Worm (Caenorhabditis elegans) whole organism, L2 larva: ENCODE results near the gene srx-62.

Experiments
- F13H6.1 ChIP-seq: sonication (generic microtip); optimal IDR thresholded peaks from 2 replicates; lab custom pipeline; 2016; ENCODE audit warnings: missing genetic modification characterization, missing compliant biosample characterization
- Y55F3AM.14 ChIP-seq: fragments of 200-800 bp; sonication (Bioruptor generic); optimal IDR thresholded peaks from 2 replicates; lab custom pipeline; 2018; ENCODE audit warnings: mild to moderate bottlenecking, missing genetic modification characterization, missing compliant biosample characterization
- ZK546.5 ChIP-seq: sonication (generic microtip); optimal IDR thresholded peaks from 2 replicates; lab custom pipeline; 2017; ENCODE audit warnings: missing biosample characterization, missing genetic modification characterization
- alr-1 ChIP-seq: fragments of 150-350 bp; optimal IDR thresholded peaks from 2 replicates; lab custom pipeline; 2014; ENCODE audit warnings: missing biosample characterization, missing genetic modification characterization
- aly-2 ChIP-seq: fragments of 150-350 bp; optimal IDR thresholded peaks from 2 replicates; lab custom pipeline; 2014; ENCODE audit warnings: missing biosample characterization, missing genetic modification characterization
- ama-1 ChIP-seq: fragments of 150-350 bp; optimal IDR thresholded peaks from 2 replicates; lab custom pipeline; 2018; ENCODE audit warnings: inconsistent platforms
- blmp-1 ChIP-seq: sonication (generic microtip); optimal IDR thresholded peaks from 2 replicates; lab custom pipeline; 2017; ENCODE audit warnings: missing genetic modification characterization, mild to moderate bottlenecking, missing compliant biosample characterization, antibody characterized with exemption, moderate library complexity; ENCODE audit not compliant: insufficient read depth
- ceh-16 ChIP-seq: fragments of 150-350 bp; optimal IDR thresholded peaks from 2 replicates; lab custom pipeline; 2014; ENCODE audit warnings: missing biosample characterization, missing genetic modification characterization
- ceh-82 ChIP-seq: fragments of 150-350 bp; optimal IDR thresholded peaks from 2 replicates; lab custom pipeline; 2014; ENCODE audit warnings: missing biosample characterization, missing genetic modification characterization
- crh-2 ChIP-seq: sonication (generic microtip); optimal IDR thresholded peaks from 2 replicates; lab custom pipeline; 2017; ENCODE audit warnings: missing biosample characterization, missing genetic modification characterization
- dmd-4 ChIP-seq: sonication (generic microtip); optimal IDR thresholded peaks from 2 replicates; lab custom pipeline; 2017; ENCODE audit warnings: missing biosample characterization, missing genetic modification characterization
- egl-27 ChIP-seq: sonication (generic microtip); optimal IDR thresholded peaks from 3 replicates; lab custom pipeline; 2017; ENCODE audit warnings: missing biosample characterization, missing genetic modification reagents, missing genetic modification characterization
- elt-1 ChIP-seq: fragments of 150-350 bp; optimal IDR thresholded peaks from 2 replicates; lab custom pipeline; 2014; ENCODE audit warnings: missing biosample characterization, missing genetic modification characterization
- fos-1 ChIP-seq: fragments of 150-350 bp; optimal IDR thresholded peaks from 2 replicates; lab custom pipeline; 2014; ENCODE audit warnings: missing biosample characterization, missing genetic modification characterization
- gmeb-1 ChIP-seq: fragments of 150-350 bp; optimal IDR thresholded peaks from 2 replicates; lab custom pipeline; 2014; ENCODE audit warnings: missing biosample characterization, missing genetic modification characterization
- lin-39 ChIP-seq: fragments of 150-350 bp; optimal IDR thresholded peaks from 2 replicates; lab custom pipeline; 2014; ENCODE audit warnings: missing biosample characterization, missing genetic modification reagents, missing genetic modification characterization
- lsy-2 ChIP-seq, 2 experiments: fragments of 150-350 bp in 1 of 2; sonication (generic microtip) in 1 of 2; optimal IDR thresholded peaks; 2 replicates each; lab custom pipeline; 2014 to 2017; ENCODE audit warnings: missing biosample characterization in 2 of 2, missing genetic modification characterization in 2 of 2
- mab-5 ChIP-seq: fragments of 150-350 bp; optimal IDR thresholded peaks from 2 replicates; lab custom pipeline; 2014; ENCODE audit warnings: missing biosample characterization, missing genetic modification characterization
- mbf-1 ChIP-seq: sonication (generic microtip); optimal IDR thresholded peaks from 2 replicates; lab custom pipeline; 2017; ENCODE audit warnings: missing biosample characterization, missing genetic modification characterization
- mdl-1 ChIP-seq, 2 experiments: fragments of 150-350 bp in 1 of 2; sonication (generic microtip) in 1 of 2; optimal IDR thresholded peaks; 2 replicates each; lab custom pipeline; 2017; ENCODE audit warnings: missing biosample characterization in 2 of 2, missing genetic modification characterization in 2 of 2
- nhr-10 ChIP-seq: sonication (generic microtip); optimal IDR thresholded peaks from 2 replicates; lab custom pipeline; 2017; ENCODE audit warnings: missing biosample characterization, missing genetic modification characterization
- nhr-11 ChIP-seq: fragments of 150-350 bp; optimal IDR thresholded peaks from 2 replicates; lab custom pipeline; 2014; ENCODE audit warnings: missing biosample characterization, missing genetic modification characterization
- nhr-12 ChIP-seq: fragments of 150-350 bp; optimal IDR thresholded peaks from 2 replicates; lab custom pipeline; 2014; ENCODE audit warnings: missing biosample characterization, missing genetic modification characterization
- nhr-129 ChIP-seq: fragments of 150-350 bp; optimal IDR thresholded peaks from 2 replicates; lab custom pipeline; 2014; ENCODE audit warnings: missing biosample characterization, missing genetic modification characterization
- nhr-6 ChIP-seq: fragments of 150-350 bp; optimal IDR thresholded peaks from 2 replicates; lab custom pipeline; 2014; ENCODE audit warnings: missing biosample characterization, missing genetic modification characterization
- nhr-77 ChIP-seq: fragments of 150-350 bp; optimal IDR thresholded peaks from 2 replicates; lab custom pipeline; 2014; ENCODE audit warnings: missing biosample characterization, missing genetic modification characterization
- peb-1 ChIP-seq: fragments of 150-350 bp; optimal IDR thresholded peaks from 2 replicates; lab custom pipeline; 2014; ENCODE audit warnings: missing biosample characterization, missing genetic modification characterization
- skn-1 ChIP-seq: sonication (generic microtip); optimal IDR thresholded peaks from 2 replicates; lab custom pipeline; 2017; ENCODE audit warnings: missing biosample characterization, missing genetic modification characterization
- sma-9 ChIP-seq, 2 experiments: fragments of 150-350 bp in 1 of 2; sonication (generic microtip) in 1 of 2; optimal IDR thresholded peaks; 2 replicates each; lab custom pipeline; 2014 to 2016; ENCODE audit warnings: missing genetic modification characterization in 2 of 2, mild to moderate bottlenecking in 1 of 2, missing biosample characterization in 1 of 2, missing compliant biosample characterization in 1 of 2, missing genetic modification reagents in 1 of 2, moderate library complexity in 1 of 2
- snpc-4 ChIP-seq: fragments of 150-350 bp; optimal IDR thresholded peaks from 2 replicates; lab custom pipeline; 2014; ENCODE audit warnings: missing biosample characterization, missing genetic modification characterization
- unc-39 ChIP-seq: fragments of 150-350 bp; optimal IDR thresholded peaks from 2 replicates; lab custom pipeline; 2014; ENCODE audit warnings: missing biosample characterization, missing genetic modification characterization
- unc-62 ChIP-seq: fragments of 150-350 bp; optimal IDR thresholded peaks from 2 replicates; lab custom pipeline; 2014; ENCODE audit warnings: missing biosample characterization, missing genetic modification reagents, missing genetic modification characterization
- zag-1 ChIP-seq: fragments of 150-350 bp; optimal IDR thresholded peaks from 2 replicates; lab custom pipeline; 2014; ENCODE audit warnings: missing biosample characterization, missing genetic modification characterization
- ztf-11 ChIP-seq: sonication (generic microtip); optimal IDR thresholded peaks from 2 replicates; lab custom pipeline; 2017; ENCODE audit warnings: missing biosample characterization, missing genetic modification characterization

The srx-62 gene

ce11 chrV:4038557-4038956 is 42.8 kb upstream of the srx-62 start:
- no peak for TF ChIP-seq egl-27 (tag; lab: Kevin White, UChicago)
- peak; percentile 69 for TF ChIP-seq nhr-129

- no peak for TF ChIP-seq aly-2 (tag; lab: Kevin White, UChicago)
- no peak for TF ChIP-seq ceh-82 (tag; lab: Kevin White, UChicago)
- TF ChIP-seq lin-39 (tag; lab: Kevin White, UChicago) = no peak
- TF ChIP-seq fos-1 (tag; lab: Kevin White, UChicago) = no peak
- TF ChIP-seq elt-1 (tag; lab: Kevin White, UChicago) = no peak
- TF ChIP-seq ZK546.5 = no peak
- no peak for TF ChIP-seq crh-2
- no peak for TF ChIP-seq skn-1 (tag; lab: Kevin White, UChicago)
- TF ChIP-seq unc-62 (GFP tag; lab: Kevin White, UChicago) = no peak
- TF ChIP-seq nhr-10 (tag; lab: Kevin White, UChicago) = no peak
- no peak for TF ChIP-seq zag-1 (tag; lab: Kevin White, UChicago)
- TF ChIP-seq sma-9 (GFP tag; optimal IDR thresholded peaks at IDR 0.05; lab: Kevin White, UChicago) = no peak
- TF ChIP-seq sma-9 (tag; optimal IDR thresholded peaks at IDR 0.05; lab: Kevin White, UChicago) = no peak
- no peak for TF ChIP-seq lsy-2 (tag; optimal IDR thresholded peaks at IDR 0.05; lab: Kevin White, UChicago)
- no peak for TF ChIP-seq ceh-16
- TF ChIP-seq nhr-129 = no peak
- TF ChIP-seq dmd-4 (tag; lab: Kevin White, UChicago) = no peak
- no peak for TF ChIP-seq nhr-77
Measured at ce11 chrV:4038110-4038509, 42.4 kb upstream of the srx-62 start, which contains the start of gene C49G7.12. Gene C49G7.12, plus strand, starts transcription at chrV:4038410.

- TF ChIP-seq ceh-82 (tag; lab: Kevin White, UChicago) (no peak), snpc-4 (no peak), nhr-12 (tag; lab: Kevin White, UChicago) (no peak), ztf-11 (tag; lab: Kevin White, UChicago) (no peak), nhr-77 (no peak), nhr-129 (no peak), crh-2 (no peak)
Measured at ce11 chrV:4035811-4036210, 40.1 kb upstream of the srx-62 start, which contains the start of gene C49G7.13. Gene C49G7.13, plus strand, starts transcription at chrV:4036111.

DNA sequence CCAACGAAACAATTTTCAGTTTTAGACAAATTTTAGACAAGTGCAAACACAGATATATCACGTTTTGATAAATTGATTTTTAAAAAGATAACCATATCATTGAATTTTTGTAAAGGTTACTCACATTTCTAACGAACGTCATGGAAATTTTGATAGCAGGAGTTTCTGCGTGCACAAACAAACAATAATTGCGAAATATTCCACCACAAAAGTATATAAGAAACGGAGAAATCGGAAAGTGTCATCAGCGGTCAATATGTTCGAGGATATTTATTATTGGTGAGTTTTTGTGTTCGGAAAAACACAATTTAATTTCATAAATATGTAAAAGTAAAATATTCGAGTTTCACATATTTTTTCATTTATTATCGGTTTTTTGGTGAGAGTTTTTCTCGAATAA is 38.6 kb upstream of the srx-62 start, which contains the start of gene C49G7.7:
TSS of gene C49G7.7 (plus strand) at position 174 of the 400 bp plus-strand sequence.
- TF ChIP-seq fos-1 (tag; lab: Kevin White, UChicago) (no peak), gmeb-1 (no peak), ama-1 (no peak), mbf-1 (tag; lab: Kevin White, UChicago) (no peak), unc-39 (no peak), ztf-11 (tag; lab: Kevin White, UChicago) (no peak), lsy-2 (tag; optimal IDR thresholded peaks at IDR 0.05; lab: Kevin White, UChicago) (no peak), zag-1 (tag; lab: Kevin White, UChicago) (no peak), snpc-4 (no peak), nhr-77 (no peak), lin-39 (tag; lab: Kevin White, UChicago) (no peak), ceh-82 (tag; lab: Kevin White, UChicago) (no peak), F13H6.1 (tag; lab: Kevin White, UChicago) (no peak), blmp-1 (tag; lab: Kevin White, UChicago) (no peak), nhr-11 (tag; lab: Kevin White, UChicago) (no peak), mab-5 (tag; lab: Kevin White, UChicago) (no peak), skn-1 (tag; lab: Kevin White, UChicago) (no peak), mdl-1 (tag; optimal IDR thresholded peaks at IDR 0.05; lab: Kevin White, UChicago) (no peak), nhr-10 (tag; lab: Kevin White, UChicago) (no peak), Y55F3AM.14 (no peak)

ce11 chrV:4031319-4031718 is 35.6 kb upstream of the srx-62 start, which contains the start of gene cyp-35A4:
Gene cyp-35A4, plus strand, starts transcription at chrV:4031619.
- no peak for TF ChIP-seq alr-1 (tag; lab: Kevin White, UChicago)
- no peak for TF ChIP-seq nhr-129

- peak; percentile 7 for TF ChIP-seq fos-1 (tag; lab: Kevin White, UChicago)
- no peak for TF ChIP-seq nhr-6 (tag; lab: Kevin White, UChicago)
- peak; percentile 20 for TF ChIP-seq sma-9 (GFP tag; optimal IDR thresholded peaks at IDR 0.05; lab: Kevin White, UChicago)
- no peak for TF ChIP-seq sma-9 (tag; optimal IDR thresholded peaks at IDR 0.05; lab: Kevin White, UChicago)
- peak; percentile 23 for TF ChIP-seq nhr-129
- TF ChIP-seq peb-1 (tag; lab: Kevin White, UChicago) = no peak
Measured at ce11 chrV:4029627-4030026, 33.9 kb upstream of the srx-62 start.
